Worm (Caenorhabditis elegans) whole organism, L4 larva: ENCODE results near the gene Y54F10BM.20.

Experiments used
- D1046.2 ChIP-seq: fragments of 200-800 bp; sonication (Bioruptor generic); IDR thresholded peaks from 2 replicates; pipeline ENCODE4 v1.3.6; 2022; ENCODE audit warnings: missing genetic modification characterization, missing compliant biosample characterization
- F26F4.8 ChIP-seq: fragments of 200-800 bp; sonication (Bioruptor generic); conservative IDR thresholded peaks from 2 replicates; pipeline ENCODE4 v1.3.6; 2022; ENCODE audit warnings: missing genetic modification characterization, missing compliant biosample characterization
- Y105C5A.15 ChIP-seq: fragments of 200-800 bp; sonication (Bioruptor generic); IDR thresholded peaks from 2 replicates; pipeline ENCODE4 v1.3.6; 2022; ENCODE audit warnings: missing genetic modification characterization, missing compliant biosample characterization
- aha-1 ChIP-seq: fragments of 150-350 bp; peaks from one replicate; lab custom pipeline; 2014; ENCODE audit warnings: missing biosample characterization, missing genetic modification characterization
- ceh-20 ChIP-seq: fragments of 200-800 bp; sonication (Bioruptor generic); IDR thresholded peaks from 2 replicates; pipeline ENCODE4 v1.3.6; 2022; ENCODE audit warnings: missing genetic modification reagents, missing genetic modification characterization, missing compliant biosample characterization
- ceh-28 ChIP-seq: fragments of 150-350 bp; optimal IDR thresholded peaks from 2 replicates; lab custom pipeline; 2014; ENCODE audit warnings: missing biosample characterization, missing genetic modification reagents, missing genetic modification characterization
- daf-16 ChIP-seq, 3 experiments: sonication (generic microtip); optimal IDR thresholded peaks; 2 replicates each; lab custom pipeline; 2016 to 2017; ENCODE audit warnings: missing genetic modification characterization in 3 of 3, missing genetic modification reagents in 3 of 3, mild to moderate bottlenecking in 2 of 3, missing compliant biosample characterization in 2 of 3, missing biosample characterization in 1 of 3, moderate library complexity in 1 of 3
- dmd-6 ChIP-seq: fragments of 200-800 bp; sonication (Bioruptor generic); IDR thresholded peaks from 2 replicates; pipeline ENCODE4 v1.3.6; 2022; ENCODE audit warnings: missing genetic modification reagents, missing genetic modification characterization, missing compliant biosample characterization
- duxl-1 ChIP-seq: sonication (generic microtip); optimal IDR thresholded peaks from 2 replicates; lab custom pipeline; 2016; ENCODE audit warnings: mild to moderate bottlenecking, missing genetic modification characterization, moderate library complexity, missing compliant biosample characterization; ENCODE audit not compliant: poor library complexity
- dve-1 ChIP-seq: sonication (generic microtip); optimal IDR thresholded peaks from 2 replicates; lab custom pipeline; 2017; ENCODE audit warnings: antibody characterized with exemption, mild to moderate bottlenecking, missing genetic modification characterization, missing compliant biosample characterization; ENCODE audit not compliant: insufficient read depth
- fkh-10 ChIP-seq: fragments of 150-350 bp; optimal IDR thresholded peaks from 2 replicates; lab custom pipeline; 2014; ENCODE audit warnings: missing biosample characterization, missing genetic modification reagents, missing genetic modification characterization
- hif-1 ChIP-seq, 2 experiments: sonication (generic microtip); optimal IDR thresholded peaks; 2 replicates each; lab custom pipeline; 2016 to 2017; ENCODE audit warnings: missing compliant biosample characterization in 2 of 2, missing genetic modification characterization in 2 of 2, missing genetic modification reagents in 2 of 2, missing genotype in 2 of 2, mild to moderate bottlenecking in 1 of 2
- hlh-11 ChIP-seq: fragments of 200-800 bp; sonication (Bioruptor generic); optimal IDR thresholded peaks from 2 replicates; lab custom pipeline; 2018; ENCODE audit warnings: mild to moderate bottlenecking, missing genetic modification characterization, missing compliant biosample characterization
- hlh-30 ChIP-seq: sonication (generic microtip); optimal IDR thresholded peaks from 2 replicates; lab custom pipeline; 2017; ENCODE audit warnings: antibody characterized with exemption, mild to moderate bottlenecking, missing genetic modification characterization, missing compliant biosample characterization; ENCODE audit not compliant: insufficient read depth
- lin-38 ChIP-seq: fragments of 200-800 bp; sonication (Bioruptor generic); IDR thresholded peaks from 2 replicates; pipeline ENCODE4 v1.3.6; 2022; ENCODE audit warnings: missing genetic modification reagents, missing genetic modification characterization, missing compliant biosample characterization
- lin-39 ChIP-seq: fragments of 150-350 bp; optimal IDR thresholded peaks from 2 replicates; lab custom pipeline; 2014; ENCODE audit warnings: missing biosample characterization, missing genetic modification reagents, missing genetic modification characterization
- lsy-2 ChIP-seq, 2 experiments: fragments of 150-350 bp in 1 of 2; sonication (generic microtip) in 1 of 2; optimal IDR thresholded peaks; 2 replicates each; lab custom pipeline; 2014 to 2017; ENCODE audit warnings: missing biosample characterization in 2 of 2, missing genetic modification characterization in 2 of 2
- mxl-3 ChIP-seq: fragments of 200-800 bp; sonication (Bioruptor generic); optimal IDR thresholded peaks from 2 replicates; lab custom pipeline; 2018; ENCODE audit warnings: mild to moderate bottlenecking, missing genetic modification characterization, missing compliant biosample characterization
- nhr-28 ChIP-seq: fragments of 150-350 bp; optimal IDR thresholded peaks from 2 replicates; lab custom pipeline; 2014; ENCODE audit warnings: missing biosample characterization, missing genetic modification characterization
- pha-4 ChIP-seq, 2 experiments: fragments of 150-350 bp in 1 of 2; fragments of 200-800 bp in 1 of 2; sonication (Bioruptor generic) in 1 of 2; IDR thresholded peaks in 1 of 2; optimal IDR thresholded peaks in 1 of 2; 2 replicates each; pipeline versions ENCODE4 v1.3.6 to Lab custom; 2014 to 2022; ENCODE audit warnings: missing genetic modification characterization in 2 of 2, missing genetic modification reagents in 2 of 2, missing biosample characterization in 1 of 2, missing compliant biosample characterization in 1 of 2
- pqm-1 ChIP-seq: sonication (generic microtip); optimal IDR thresholded peaks from 2 replicates; lab custom pipeline; 2017; ENCODE audit warnings: missing biosample characterization, missing genetic modification characterization
- spr-3 ChIP-seq: fragments of 200-800 bp; sonication (Bioruptor generic); optimal IDR thresholded peaks from 2 replicates; lab custom pipeline; 2018; ENCODE audit warnings: mild to moderate bottlenecking, missing genetic modification characterization, missing compliant biosample characterization
- tra-1 ChIP-seq: fragments of 200-800 bp; sonication (Bioruptor generic); IDR thresholded peaks from 2 replicates; pipeline ENCODE4 v1.3.6; 2022; ENCODE audit warnings: missing genetic modification reagents, missing genetic modification characterization, missing compliant biosample characterization
- unc-62 ChIP-seq, 3 experiments: fragments of 150-350 bp in 1 of 3; sonication (generic microtip); optimal IDR thresholded peaks in 2 of 3; peaks in 1 of 3; 1 replicate in 1 of 3; 2 replicates in 2 of 3; lab custom pipeline; 2014 to 2017; ENCODE audit warnings: missing biosample characterization in 3 of 3, missing genetic modification characterization in 3 of 3, missing genetic modification reagents in 3 of 3, missing genotype in 1 of 3
- zfp-2 ChIP-seq: sonication (generic microtip); optimal IDR thresholded peaks from 2 replicates; lab custom pipeline; 2016; ENCODE audit warnings: mild to moderate bottlenecking, missing genetic modification characterization, missing compliant biosample characterization

The Y54F10BM.20 gene

DNA sequence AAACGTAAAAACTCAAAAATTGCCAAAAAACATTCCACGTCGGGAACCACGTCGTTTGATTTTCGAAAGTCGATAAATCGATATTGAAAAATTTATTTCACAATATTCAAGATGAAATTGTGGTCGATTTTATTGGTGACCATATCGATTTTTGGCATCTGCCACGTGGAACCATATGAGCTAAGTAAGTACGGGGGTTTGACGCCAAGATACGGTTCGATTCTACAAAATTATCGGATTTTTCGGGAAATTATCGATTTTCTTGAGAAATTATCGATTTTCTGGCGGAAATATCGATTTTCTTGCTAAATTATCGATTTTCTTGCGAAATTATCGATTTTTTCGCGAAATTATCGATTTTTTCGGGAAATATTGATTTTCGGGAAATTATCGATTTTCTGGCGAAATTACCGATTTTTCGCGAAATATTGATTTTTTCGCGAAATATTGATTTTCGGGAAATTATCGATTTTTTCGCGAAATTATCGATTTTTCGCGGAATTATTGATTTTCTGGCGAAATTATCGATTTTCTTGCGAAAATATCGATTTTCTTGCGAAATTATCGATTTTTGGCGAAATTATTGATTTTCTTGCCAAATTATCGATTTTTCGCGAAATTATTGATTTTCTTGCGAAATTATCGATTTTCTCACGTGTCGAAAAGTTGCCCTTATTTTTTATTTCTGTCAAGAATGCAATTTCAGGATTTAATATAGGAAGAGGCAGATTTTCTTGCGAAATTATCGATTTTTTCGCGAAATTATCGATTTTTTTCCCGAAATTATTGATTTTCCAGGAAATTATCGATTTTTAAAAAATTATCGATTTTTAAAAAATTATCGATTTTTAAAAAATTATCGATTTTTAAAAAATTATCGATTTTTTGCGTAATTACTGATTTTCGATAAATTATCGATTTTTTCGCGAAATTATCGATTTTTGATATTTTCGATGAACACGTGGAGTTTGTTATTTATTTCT, 25.8 kb upstream of the Y54F10BM.20 start, which contains the start of gene Y54F10BM.3:
Gene Y54F10BM.3, plus strand, starts transcription at position 51 of the 983 bp plus-strand sequence.
- no peak for TF ChIP-seq fkh-10
- TF ChIP-seq ceh-28 = peak; percentile 97
- TF ChIP-seq, all 104 proteins: peak for 1

DNA sequence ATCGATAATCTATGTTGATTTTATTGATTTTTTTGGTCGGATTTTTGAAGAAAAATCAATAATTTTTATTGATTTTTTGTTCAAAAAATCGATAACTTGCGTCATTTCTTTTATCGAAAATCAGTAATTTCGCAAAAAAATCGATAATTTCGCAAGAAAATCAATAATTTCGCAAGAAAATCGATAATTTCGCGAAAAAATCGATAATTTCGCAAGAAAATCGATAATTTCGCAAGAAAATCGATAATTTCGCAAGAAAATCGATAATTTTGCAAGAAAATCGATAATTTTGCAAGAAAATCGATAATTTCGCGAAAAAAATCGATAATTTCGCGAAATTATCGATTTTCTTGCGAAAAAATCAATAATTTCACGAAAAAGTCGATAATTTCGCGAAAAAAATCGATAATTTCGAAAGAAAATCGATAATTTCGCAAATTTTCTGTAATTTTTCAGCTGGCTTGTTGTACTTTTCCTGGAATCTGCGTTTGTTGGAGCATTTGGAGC, 24.7 kb upstream of the Y54F10BM.20 start:
- TF ChIP-seq ceh-28 = peak; percentile 95
- TF ChIP-seq daf-16 (GFP tag; optimal IDR thresholded peaks at IDR 0.05; lab: Kevin White, UChicago) = no peak
- TF ChIP-seq daf-16 (tag; optimal IDR thresholded peaks at IDR 0.05; lab: Kevin White, UChicago) = no peak
- peak in 1 of 2 experiments; percentile 57 for TF ChIP-seq unc-62 (GFP tag; optimal IDR thresholded peaks at IDR 0.05 in 1 of 2; lab: Kevin White, UChicago)
- no peak for TF ChIP-seq unc-62 (tag; optimal IDR thresholded peaks at IDR 0.05; lab: Kevin White, UChicago)

DNA sequence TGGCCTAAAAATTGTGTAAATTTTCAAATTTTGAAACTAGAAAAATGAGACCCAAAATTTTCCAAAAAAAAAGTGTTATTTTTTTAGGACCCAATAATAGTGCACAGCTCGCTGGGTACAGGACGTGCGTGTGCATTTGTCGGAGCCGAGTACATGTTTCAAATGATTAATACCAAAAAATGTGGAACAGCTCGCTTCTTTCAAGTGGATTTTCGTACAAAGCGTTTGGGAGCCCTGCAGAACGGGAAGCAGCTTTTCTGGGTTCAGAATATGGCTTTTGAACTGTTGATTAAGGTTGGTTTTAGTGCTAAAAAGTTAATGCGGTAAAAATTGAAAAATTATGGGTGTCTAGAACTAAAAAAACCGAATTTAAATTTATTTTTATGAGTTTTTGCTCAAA, 19.8 kb upstream of the Y54F10BM.20 start:
- TF ChIP-seq Y105C5A.15 (GFP tag; lab: Robert Waterston, UW) (no peak), aha-1 (tag; lab: Kevin White, UChicago) (peak; percentile 96), lsy-2 (tag; optimal IDR thresholded peaks at IDR 0.05; lab: Kevin White, UChicago) (no peak), lin-39 (no peak)
- TF ChIP-seq, all 104 proteins: peak for 1

- TF ChIP-seq F26F4.8 (GFP tag; lab: Robert Waterston, UW) (0 out of 2 replicates have a peak, but pooled peaks have one; percentile 46), lin-38 (peak; percentile 65)
Measured at ce11 chrIII:2290222-2290938, 17.7 kb upstream of the Y54F10BM.20 start.

ce11 chrIII:2291139-2291538, 16.9 kb upstream of the Y54F10BM.20 start, which contains the start of gene fbxa-219:
TSS of gene fbxa-219 (plus strand) at chrIII:2291415.
- TF ChIP-seq D1046.2 (GFP tag; lab: Robert Waterston, UW) = no peak
- TF ChIP-seq dve-1 (tag; lab: Kevin White, UChicago) = peak; percentile 16
- no peak for TF ChIP-seq spr-3 (GFP tag; lab: Kevin White, UChicago)
- TF ChIP-seq hlh-30 (tag; lab: Kevin White, UChicago) = peak; percentile 33
- no peak for TF ChIP-seq tra-1 (GFP tag; lab: Robert Waterston, UW)
- no peak for TF ChIP-seq zfp-2
- no peak for TF ChIP-seq Y105C5A.15 (GFP tag; lab: Robert Waterston, UW)
- no peak for TF ChIP-seq mxl-3 (GFP tag; lab: Kevin White, UChicago)
- TF ChIP-seq aha-1 (tag; lab: Kevin White, UChicago) = peak; percentile 88
- no peak for TF ChIP-seq daf-16 (GFP tag; optimal IDR thresholded peaks at IDR 0.05; lab: Kevin White, UChicago)
- peak; percentile 58 for TF ChIP-seq daf-16 (tag; optimal IDR thresholded peaks at IDR 0.05; lab: Kevin White, UChicago)
- peak; percentile 35 for TF ChIP-seq nhr-28 (tag; lab: Kevin White, UChicago)
- peak; percentile 78 for TF ChIP-seq pqm-1
- TF ChIP-seq, all 104 proteins: peak for 6

DNA sequence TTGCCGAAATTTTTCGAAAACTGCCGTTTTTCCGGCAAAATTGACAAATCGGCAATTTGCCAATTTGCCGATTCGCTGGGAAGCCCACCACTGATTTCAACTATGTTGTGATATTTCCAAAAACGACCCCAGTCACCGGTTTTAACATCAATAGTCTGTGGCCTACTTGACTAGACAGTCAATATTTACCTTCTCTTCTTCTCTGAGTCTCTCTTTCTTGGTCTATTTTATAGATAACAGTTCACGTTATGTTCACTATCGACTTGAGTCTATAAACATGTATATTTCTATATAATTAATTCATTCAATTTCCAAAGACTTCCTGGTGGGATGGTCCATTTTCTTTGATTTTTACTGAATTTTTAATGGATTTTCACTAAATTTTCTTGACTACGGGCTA, 13.3 kb upstream of the Y54F10BM.20 start:
- TF ChIP-seq lsy-2 (tag; optimal IDR thresholded peaks at IDR 0.05; lab: Kevin White, UChicago) = no peak
- no peak for TF ChIP-seq unc-62 (GFP tag; optimal IDR thresholded peaks at IDR 0.05 in 1 of 2; lab: Kevin White, UChicago)
- TF ChIP-seq unc-62 (tag; optimal IDR thresholded peaks at IDR 0.05; lab: Kevin White, UChicago) = no peak
- TF ChIP-seq dmd-6 (GFP tag; lab: Robert Waterston, UW) = peak; percentile 29
- no peak for TF ChIP-seq pha-4 (GFP tag; IDR thresholded peaks at IDR 0.05; lab: Robert Waterston, UW)
- peak; percentile 79 for TF ChIP-seq pha-4 (tag; optimal IDR thresholded peaks at IDR 0.05; lab: Kevin White, UChicago)
- TF ChIP-seq nhr-28 (tag; lab: Kevin White, UChicago) = peak; percentile 71
- TF ChIP-seq hif-1 (tag; optimal IDR thresholded peaks at IDR 0.05; lab: Kevin White, UChicago) = no peak
- peak; percentile 44 for TF ChIP-seq dve-1 (tag; lab: Kevin White, UChicago)
- peak; percentile 35 for TF ChIP-seq pqm-1
- peak; percentile 4 for TF ChIP-seq hlh-30 (tag; lab: Kevin White, UChicago)
- no peak for TF ChIP-seq ceh-20 (GFP tag; lab: Robert Waterston, UW)
- TF ChIP-seq daf-16 (GFP tag; optimal IDR thresholded peaks at IDR 0.05; lab: Kevin White, UChicago) = no peak
- TF ChIP-seq daf-16 (tag; optimal IDR thresholded peaks at IDR 0.05; lab: Kevin White, UChicago) = peak; percentile 94
- peak; percentile 30 for TF ChIP-seq hlh-11 (tag; lab: Kevin White, UChicago)
- peak; percentile 41 for TF ChIP-seq duxl-1 (tag; lab: Kevin White, UChicago)
- TF ChIP-seq, all 104 proteins: peak for 9
